Worm (Caenorhabditis elegans): ENCODE measurements around the gene Y54G2A.10.
"Not testable (repeated sequence)": the region's sequence is repeated elsewhere in the genome, so short reads cannot be mapped to it uniquely, and the experiment has no call there.

The Y54G2A.10 gene

DNA sequence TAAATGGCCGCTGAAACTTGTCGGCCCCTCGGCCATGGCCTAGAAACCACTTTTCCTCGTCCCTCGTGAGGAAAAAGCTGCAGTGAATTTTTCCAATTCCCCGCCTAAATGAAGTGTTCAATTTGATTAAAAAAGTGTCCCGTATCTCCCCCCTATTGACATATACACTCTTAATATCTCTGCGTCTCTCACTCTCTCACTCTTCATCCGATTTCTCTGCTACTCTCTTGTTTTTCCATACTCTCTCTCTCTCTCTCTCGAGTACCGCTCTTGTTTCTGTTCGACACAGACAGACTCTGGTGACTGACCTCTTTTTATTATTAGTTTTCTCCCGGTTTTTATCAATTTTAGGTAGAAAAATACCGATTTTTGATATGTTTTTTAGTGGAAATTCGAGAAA, 14.4 kb upstream of the Y54G2A.10 start:
- peak; percentile 54 for TF ChIP-seq nhr-47 (tag; optimal IDR thresholded peaks at IDR 0.05)
- TF ChIP-seq efl-3 (GFP tag; optimal IDR thresholded peaks at IDR 0.05) = no peak
- TF ChIP-seq lir-3 (tag; optimal IDR thresholded peaks at IDR 0.05; ENCODE audit: poor library complexity) = no peak
- TF ChIP-seq ceh-82 (tag; optimal IDR thresholded peaks at IDR 0.05) = peak; percentile 3 to 46 (median 40)
- peak; percentile 27 for TF ChIP-seq isw-1 (GFP tag; IDR thresholded peaks at IDR 0.05)
- peak; percentile 68 for TF ChIP-seq nhr-71 (tag; optimal IDR thresholded peaks at IDR 0.05)
- TF ChIP-seq pqm-1 (tag; optimal IDR thresholded peaks at IDR 0.05) = no peak
- TF ChIP-seq dsc-1 (tag; optimal IDR thresholded peaks at IDR 0.05) = peak; percentile 15
- no peak for TF ChIP-seq ces-1 (GFP tag; optimal IDR thresholded peaks at IDR 0.05)
- peak; percentile 46 to 57 for TF ChIP-seq lsy-2 (tag; optimal IDR thresholded peaks at IDR 0.05)
- peak; percentile 64 for TF ChIP-seq mep-1 (tag; optimal IDR thresholded peaks at IDR 0.05)
- no peak for TF ChIP-seq sox-4 (tag; optimal IDR thresholded peaks at IDR 0.05)
- TF ChIP-seq lin-35 (GFP tag; optimal IDR thresholded peaks at IDR 0.05) = peak; percentile 45 to 55
- TF ChIP-seq efl-1 (optimal IDR thresholded peaks at IDR 0.05) = peak; percentile 69 to 72
- peak; percentile 47 to 87 for TF ChIP-seq efl-1 (GFP tag; optimal IDR thresholded peaks at IDR 0.05 in 1 of 2)
- peak; percentile 71 for TF ChIP-seq nhr-85 (tag)
- peak; percentile 29 for TF ChIP-seq xbp-1 (tag; optimal IDR thresholded peaks at IDR 0.05)
- TF ChIP-seq snu-23 (GFP tag; optimal IDR thresholded peaks at IDR 0.05) = peak; percentile 68
- peak; percentile 38 for TF ChIP-seq blmp-1 (tag; optimal IDR thresholded peaks at IDR 0.05)
- peak; percentile 36 for TF ChIP-seq swsn-7 (tag; optimal IDR thresholded peaks at IDR 0.05)
- TF ChIP-seq tbx-2 (tag; optimal IDR thresholded peaks at IDR 0.05) = peak; percentile 46
- peak; percentile 46 for TF ChIP-seq nhr-20 (tag; optimal IDR thresholded peaks at IDR 0.05)
- TF ChIP-seq tlp-1 (tag; optimal IDR thresholded peaks at IDR 0.05) = no peak
- TF ChIP-seq nhr-90 (tag; optimal IDR thresholded peaks at IDR 0.05; ENCODE audit: poor library complexity) = peak; percentile 48
- TF ChIP-seq nhr-19 (GFP tag; conservative IDR thresholded peaks at IDR 0.05) = no peak
- TF ChIP-seq dpl-1 (GFP tag; optimal IDR thresholded peaks at IDR 0.05) = peak; percentile 37 to 45 (median 43)
- peak in 1 of 6 experiments; percentile 26 for TF ChIP-seq elt-3 (tag; optimal IDR thresholded peaks at IDR 0.05)
- no peak for TF ChIP-seq nhr-76 (tag; optimal IDR thresholded peaks at IDR 0.05)
- TF ChIP-seq lin-13 (GFP tag; optimal IDR thresholded peaks at IDR 0.05) = no peak
- 0 out of 2 replicates have a peak, but pooled peaks have one; percentile 13 for TF ChIP-seq grh-1 (GFP tag; IDR thresholded peaks at IDR 0.05)

DNA sequence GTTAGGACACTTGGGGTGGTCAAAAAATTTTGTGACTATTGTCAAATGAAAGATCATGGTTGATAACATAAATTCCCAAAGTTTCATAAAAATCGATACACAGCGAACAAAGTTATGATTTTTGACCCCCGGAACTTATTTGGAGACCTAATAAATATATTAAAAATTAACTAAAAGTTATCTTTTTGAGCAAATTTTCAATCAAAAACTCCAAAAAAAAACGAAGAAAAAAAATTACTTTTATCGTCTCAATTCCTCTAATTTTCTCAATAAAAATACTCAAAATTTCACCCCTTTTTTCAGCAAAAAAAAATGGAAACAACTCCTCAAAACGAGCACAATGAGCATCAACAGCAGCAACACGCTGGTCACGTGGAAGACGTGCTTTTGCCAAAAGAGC, 11.1 kb upstream of the Y54G2A.10 start, which contains the start of gene atln-1:
Gene atln-1 (plus strand): TSS at position 301 of the 400 bp plus-strand sequence.
- TF ChIP-seq alr-1 (tag; optimal IDR thresholded peaks at IDR 0.05; ENCODE audit: borderline replicate concordance); unc-98 (GFP tag; IDR thresholded peaks at IDR 0.05); hpl-2 (GFP tag; optimal IDR thresholded peaks at IDR 0.05): not testable (repeated sequence)

DNA sequence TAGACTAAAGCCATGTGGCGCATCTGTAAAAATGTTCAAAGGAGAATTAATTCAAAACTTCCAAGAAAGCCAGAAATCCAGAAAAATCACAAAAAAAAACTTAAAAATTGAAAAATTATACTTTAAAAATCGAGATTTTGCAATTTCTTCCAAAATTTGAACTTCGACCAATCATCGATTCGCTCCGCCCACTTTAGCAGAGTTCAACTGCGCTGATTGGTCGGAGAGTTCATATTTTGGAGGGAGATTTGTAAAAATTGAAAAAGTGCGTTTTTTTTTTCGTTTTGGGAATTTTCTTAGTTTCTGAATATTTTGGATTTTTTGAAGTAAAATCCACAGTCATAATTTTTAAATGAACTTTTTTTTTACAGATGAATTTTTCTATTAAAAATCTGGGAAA, 5.5 kb upstream of the Y54G2A.10 start:
- TF ChIP-seq egl-27 (tag; optimal IDR thresholded peaks at IDR 0.05) (no peak), mep-1 (tag; optimal IDR thresholded peaks at IDR 0.05) (no peak), snu-23 (GFP tag; optimal IDR thresholded peaks at IDR 0.05) (no peak), aha-1 (tag; optimal IDR thresholded peaks at IDR 0.05) (no peak), nhr-47 (tag; optimal IDR thresholded peaks at IDR 0.05) (no peak), lsy-2 (tag; optimal IDR thresholded peaks at IDR 0.05) (no peak), efl-1 (optimal IDR thresholded peaks at IDR 0.05) (no peak), efl-1 (GFP tag; optimal IDR thresholded peaks at IDR 0.05 in 1 of 2) (peak in 1 of 2 experiments; percentile 25)

DNA sequence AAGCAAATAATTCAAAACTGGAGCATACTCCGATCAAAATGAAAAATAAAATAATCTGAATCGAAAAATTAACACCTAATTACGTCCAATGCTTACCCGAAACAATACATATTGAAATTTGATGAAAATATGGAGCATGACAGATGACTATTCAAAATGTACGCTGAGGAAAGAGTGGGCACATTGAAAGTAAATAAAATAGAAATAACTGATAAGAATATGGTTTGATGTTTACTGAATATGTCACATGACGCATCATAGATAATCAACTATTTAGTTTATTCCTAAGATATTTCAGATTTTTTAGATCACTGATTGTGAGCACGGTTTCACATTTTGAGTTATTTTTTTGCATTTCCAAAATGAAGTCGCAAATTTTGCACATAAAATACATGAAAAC, 1.1 kb upstream of the Y54G2A.10 start, which contains the start of gene Y54G2A.52:
Gene Y54G2A.52 (minus strand): TSS at position 348 of the 400 bp plus-strand sequence.
- no peak for TF ChIP-seq nhr-28 (tag; optimal IDR thresholded peaks at IDR 0.05)
- TF ChIP-seq lin-13 (GFP tag; optimal IDR thresholded peaks at IDR 0.05) = no peak
- TF ChIP-seq lin-35 (GFP tag; optimal IDR thresholded peaks at IDR 0.05) = peak in 1 of 2 experiments; percentile 38
- TF ChIP-seq elt-2 (tag; optimal IDR thresholded peaks at IDR 0.05) = peak; percentile 63
- no peak for TF ChIP-seq lir-3 (tag; optimal IDR thresholded peaks at IDR 0.05; ENCODE audit: poor library complexity)
